Worm (Caenorhabditis elegans): ENCODE data around the gene fbxa-138.

fbxa-138 gene

DNA sequence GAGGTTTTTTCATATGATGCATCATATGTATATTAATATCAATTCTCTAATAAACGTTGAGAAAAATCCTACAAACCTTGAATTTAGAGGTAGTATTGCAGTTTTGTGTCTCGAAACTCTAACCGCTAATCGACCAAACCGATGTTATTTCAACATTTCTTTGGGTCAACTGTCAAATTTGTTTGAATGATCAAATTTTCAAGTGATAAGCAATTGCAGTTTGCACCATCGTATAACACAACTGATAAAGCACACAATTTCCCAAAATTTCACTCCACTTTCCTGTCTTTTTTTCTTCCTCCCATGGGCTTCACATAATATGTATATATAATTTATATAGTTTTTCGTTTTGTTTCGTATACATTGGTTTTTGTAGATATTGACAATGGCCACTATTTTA lies at the start of gene fbxa-138, which contains the start of gene Y82E9BR.5:
fbxa-138 (minus strand) TSS at position 161 of the 400 bp plus-strand sequence.
Y82E9BR.5 (plus strand) TSS at position 279 of the 400 bp plus-strand sequence.
- TF ChIP-seq ceh-82 (tag; optimal IDR thresholded peaks at IDR 0.05) (no peak), hlh-4 (tag; optimal IDR thresholded peaks at IDR 0.05) (no peak), ets-5 (GFP tag; IDR thresholded peaks at IDR 0.05) (no peak), tlp-1 (tag; optimal IDR thresholded peaks at IDR 0.05) (peak; percentile 17), dsc-1 (tag; optimal IDR thresholded peaks at IDR 0.05) (no peak), aly-2 (tag; optimal IDR thresholded peaks at IDR 0.05) (no peak), elt-2 (tag; optimal IDR thresholded peaks at IDR 0.05) (peak; percentile 70)

ce11 chrIII:1429920-1430437 lies 45.9 kb upstream of the fbxa-138 start:
- no peak for TF ChIP-seq lin-14 (GFP tag; optimal IDR thresholded peaks at IDR 0.05)
- peak in 1 of 2 experiments; percentile 0 for TF ChIP-seq mdl-1 (tag; optimal IDR thresholded peaks at IDR 0.05)
- TF ChIP-seq hlh-4 (tag; optimal IDR thresholded peaks at IDR 0.05), result no peak
- no peak for TF ChIP-seq egl-27 (tag; optimal IDR thresholded peaks at IDR 0.05)
- TF ChIP-seq pag-3 (tag; optimal IDR thresholded peaks at IDR 0.05; ENCODE audit: borderline replicate concordance, insufficient read depth), result no peak
- TF ChIP-seq ces-1 (GFP tag; optimal IDR thresholded peaks at IDR 0.05), result no peak
- TF ChIP-seq hpl-2 (GFP tag; optimal IDR thresholded peaks at IDR 0.05), result no peak
- TF ChIP-seq dpl-1 (GFP tag; optimal IDR thresholded peaks at IDR 0.05), result peak in 2 of 3 experiments; percentile 17 to 39
- peak; percentile 54 for TF ChIP-seq snu-23 (GFP tag; optimal IDR thresholded peaks at IDR 0.05)
- TF ChIP-seq efl-1 (optimal IDR thresholded peaks at IDR 0.05), result peak; percentile 23 to 25
- peak; percentile 53 to 91 for TF ChIP-seq efl-1 (GFP tag; optimal IDR thresholded peaks at IDR 0.05 in 1 of 2)
- TF ChIP-seq aha-1 (tag; optimal IDR thresholded peaks at IDR 0.05), result no peak
- peak in 1 of 3 experiments; percentile 30 for TF ChIP-seq ceh-82 (tag; optimal IDR thresholded peaks at IDR 0.05)
- peak in 1 of 2 experiments; percentile 1 for TF ChIP-seq lin-35 (GFP tag; optimal IDR thresholded peaks at IDR 0.05)
- TF ChIP-seq lsy-2 (tag; optimal IDR thresholded peaks at IDR 0.05), result peak; percentile 40 to 51
- no peak for TF ChIP-seq snpc-4 (tag; optimal IDR thresholded peaks at IDR 0.05)
- peak; percentile 46 for TF ChIP-seq mep-1 (tag; optimal IDR thresholded peaks at IDR 0.05)
- peak; percentile 39 for TF ChIP-seq nhr-85 (tag)
- peak; percentile 27 for TF ChIP-seq swsn-7 (tag; optimal IDR thresholded peaks at IDR 0.05)

DNA sequence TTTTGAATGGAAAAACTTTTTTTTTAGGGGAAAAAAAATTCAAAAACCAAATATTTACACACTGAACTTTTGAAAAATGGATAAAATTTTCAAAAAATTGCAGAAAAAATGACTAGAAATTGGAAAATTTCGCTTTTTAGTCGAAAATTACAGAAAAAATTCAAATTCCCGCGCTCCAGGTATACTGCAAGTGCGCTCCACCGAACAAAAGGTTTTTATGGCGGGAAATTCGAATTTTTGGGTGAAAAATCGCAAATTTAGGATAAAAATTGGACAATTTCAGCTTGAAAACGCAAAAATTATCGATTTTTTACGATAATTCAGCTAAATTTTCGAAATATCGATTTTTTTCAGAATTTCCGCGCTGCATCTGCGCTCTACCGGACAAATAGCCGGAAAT lies 45.2 kb upstream of the fbxa-138 start:
- TF ChIP-seq mef-2 (tag; optimal IDR thresholded peaks at IDR 0.05) (no peak), unc-98 (GFP tag; IDR thresholded peaks at IDR 0.05) (no peak), snu-23 (GFP tag; optimal IDR thresholded peaks at IDR 0.05) (no peak), ceh-8 (GFP tag; optimal IDR thresholded peaks at IDR 0.05) (no peak), hlh-4 (tag; optimal IDR thresholded peaks at IDR 0.05) (no peak), fkh-8 (tag; optimal IDR thresholded peaks at IDR 0.05) (no peak), lir-3 (tag; optimal IDR thresholded peaks at IDR 0.05; ENCODE audit: poor library complexity) (no peak), jun-1 (tag; optimal IDR thresholded peaks at IDR 0.05) (no peak), sup-37 (GFP tag; optimal IDR thresholded peaks at IDR 0.05) (no peak), ama-1 (optimal IDR thresholded peaks at IDR 0.05) (no peak), swsn-7 (tag; optimal IDR thresholded peaks at IDR 0.05) (no peak), tlp-1 (tag; optimal IDR thresholded peaks at IDR 0.05) (no peak), ceh-90 (tag; optimal IDR thresholded peaks at IDR 0.05) (no peak), isw-1 (GFP tag; IDR thresholded peaks at IDR 0.05) (no peak), nhr-71 (tag; optimal IDR thresholded peaks at IDR 0.05) (no peak), nhr-12 (tag; optimal IDR thresholded peaks at IDR 0.05) (no peak), skn-1 (tag; optimal IDR thresholded peaks at IDR 0.05) (no peak), mdl-1 (tag; optimal IDR thresholded peaks at IDR 0.05) (no peak), alr-1 (tag; optimal IDR thresholded peaks at IDR 0.05; ENCODE audit: borderline replicate concordance) (no peak), ceh-88 (GFP tag; IDR thresholded peaks at IDR 0.05) (no peak)
